Fruit fly (Drosophila melanogaster) whole organism, wandering third instar larva: ENCODE results near the gene CG17010.

Source experiments
- Abd-B ChIP-seq: fragments of >200 bp; optimal IDR thresholded peaks from 2 replicates; lab custom pipeline; 2017; ENCODE audit warnings: missing biosample characterization, missing genetic modification characterization
- jim ChIP-seq: fragments of 175-275, 200-325 bp; sonication (Bioruptor generic); optimal IDR thresholded peaks from 2 replicates; lab custom pipeline; 2016; ENCODE audit warnings: missing biosample characterization, mild to moderate bottlenecking, missing genetic modification characterization
- psq ChIP-seq: fragments of 200-800 bp; sonication (Bioruptor generic); optimal IDR thresholded peaks from 3 replicates; lab custom pipeline; 2017; ENCODE audit warnings: missing biosample characterization, mild to moderate bottlenecking, missing genetic modification characterization, moderate library complexity
- rgr ChIP-seq: fragments of 200-800 bp; sonication (Bioruptor generic); optimal IDR thresholded peaks from 3 replicates; lab custom pipeline; 2016; ENCODE audit warnings: missing biosample characterization, mild to moderate bottlenecking, missing genetic modification characterization

dm6 chr2L:12372436-12372835, 16.2 kb downstream of the CG17010 start:
- TF ChIP-seq jim (GFP tag; lab: Kevin White, UChicago) (peak; percentile 40), Abd-B (GFP tag; lab: Kevin White, UChicago) (no peak), psq (no peak), rgr (GFP tag; lab: Kevin White, UChicago) (peak; percentile 57)
